Worm (Caenorhabditis elegans): ENCODE results near the gene cpn-2.

DNA sequence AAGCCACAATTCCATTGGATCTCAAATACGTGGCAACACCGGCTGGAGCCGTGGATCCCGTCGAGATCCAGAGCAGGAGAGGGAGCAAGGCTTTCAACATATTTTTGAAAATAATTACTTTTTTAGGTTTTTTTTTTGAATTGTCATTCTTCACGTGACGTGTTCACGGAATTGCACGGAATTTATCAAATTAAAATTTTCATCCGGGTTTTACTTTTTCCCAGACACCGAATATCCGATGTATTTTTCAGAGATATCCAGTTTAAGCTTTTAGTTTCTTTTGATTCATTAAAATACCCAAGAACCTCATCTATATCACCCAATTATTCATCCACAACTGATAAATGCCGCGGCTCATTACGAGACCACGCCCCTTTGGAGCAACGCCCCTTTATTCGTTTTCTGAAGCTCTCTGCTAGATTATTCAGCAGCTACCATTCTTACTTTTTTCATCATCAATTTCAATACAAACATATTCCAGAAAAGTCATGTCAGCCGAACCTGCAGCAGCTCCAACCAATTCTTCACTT lies 40.6 kb upstream of the cpn-2 start, which contains the start of the genes clec-117 and B0432.1:
- TF ChIP-seq lin-14 (GFP tag; optimal IDR thresholded peaks at IDR 0.05) (no peak), egl-27 (tag; optimal IDR thresholded peaks at IDR 0.05) (no peak)
